Worm (Caenorhabditis elegans) whole organism, young adult: ENCODE data around the gene T01D3.3.

Experiments used
- F10E7.11 ChIP-seq: sonication (generic microtip); optimal IDR thresholded peaks from 2 replicates; lab custom pipeline; 2017; ENCODE audit warnings: mild to moderate bottlenecking, missing genetic modification characterization, moderate library complexity, missing compliant biosample characterization
- dpl-1 ChIP-seq: fragments of 150-350 bp; optimal IDR thresholded peaks from 2 replicates; lab custom pipeline; 2014; ENCODE audit warnings: missing biosample characterization, missing genetic modification reagents, missing genetic modification characterization
- efl-1 ChIP-seq: fragments of 150-350 bp; optimal IDR thresholded peaks from 2 replicates; lab custom pipeline; 2014; ENCODE audit warnings: missing biosample characterization, missing genetic modification reagents, missing genetic modification characterization
- nhr-179 ChIP-seq: sonication (generic microtip); optimal IDR thresholded peaks from 2 replicates; lab custom pipeline; 2016; ENCODE audit warnings: mild to moderate bottlenecking, missing genetic modification characterization, missing compliant biosample characterization
- unc-62 ChIP-seq: fragments of 150-350 bp; optimal IDR thresholded peaks from 2 replicates; lab custom pipeline; 2014; ENCODE audit warnings: missing biosample characterization, missing genetic modification reagents, missing genetic modification characterization

ce11 chrV:13753481-13753880 lies 49.4 kb downstream of the T01D3.3 start, which contains the start of gene F20G2.1:
- TF ChIP-seq efl-1 (no peak), unc-62 (GFP tag; lab: Kevin White, UChicago) (no peak), F10E7.11 (tag; lab: Kevin White, UChicago) (no peak), nhr-179 (no peak), dpl-1 (GFP tag; lab: Kevin White, UChicago) (no peak)
